Fruit fly (Drosophila melanogaster): Measurements from ENCODE around the gene ND-51.

ND-51 gene

dm6 chr2L:6045972-6046718, 16.4 kb downstream of the ND-51 start, which contains the start of gene Pfas (continued):
- peak; percentile 31 for TF ChIP-seq CG12071 (GFP tag; optimal IDR thresholded peaks at IDR 0.05)
- TF ChIP-seq Dll (GFP tag; IDR thresholded peaks at IDR 0.05; ENCODE audit: partially characterized antibody): no peak
- TF ChIP-seq MBD-R2 (GFP tag; IDR thresholded peaks at IDR 0.05): peak; percentile 37
- TF ChIP-seq az2 (GFP tag; optimal IDR thresholded peaks at IDR 0.05): peak; percentile 42
- TF ChIP-seq CTCF (GFP tag; optimal IDR thresholded peaks at IDR 0.05): peak; percentile 7
- TF ChIP-seq Vsx1 (GFP tag; optimal IDR thresholded peaks at IDR 0.05): no peak
- peak; percentile 31 for TF ChIP-seq CG9817 (tag; optimal IDR thresholded peaks at IDR 0.05)
- TF ChIP-seq CG11398 (GFP tag; optimal IDR thresholded peaks at IDR 0.05): no peak
- peak; percentile 55 for TF ChIP-seq ind (GFP tag; optimal IDR thresholded peaks at IDR 0.05)
- peak; percentile 41; the same call in 1 of the 3 replicates for TF ChIP-seq CG3726 (GFP tag; IDR thresholded peaks at IDR 0.05)
- no peak for TF ChIP-seq z (GFP tag; IDR thresholded peaks at IDR 0.05)
- TF ChIP-seq CG17186 (GFP tag; optimal IDR thresholded peaks at IDR 0.05): no peak
- TF ChIP-seq HLHmδ (GFP tag; optimal IDR thresholded peaks at IDR 0.05): no peak
- no peak for TF ChIP-seq chinmo (GFP tag; IDR thresholded peaks at IDR 0.05; ENCODE audit: partially characterized antibody)
- TF ChIP-seq ara (GFP tag; IDR thresholded peaks at IDR 0.05): no peak
- no peak for TF ChIP-seq stwl (tag; optimal IDR thresholded peaks at IDR 0.05)
- peak; percentile 40 for TF ChIP-seq bcd (GFP tag; optimal IDR thresholded peaks at IDR 0.05)
- TF ChIP-seq Hr78 (GFP tag; optimal IDR thresholded peaks at IDR 0.05): peak in 1 of 2 experiments; percentile 41
- no peak for TF ChIP-seq so (GFP tag; IDR thresholded peaks at IDR 0.05)
- no peak for TF ChIP-seq Asciz (GFP tag; optimal IDR thresholded peaks at IDR 0.05)
- TF ChIP-seq E2f1 (GFP tag; IDR thresholded peaks at IDR 0.05): peak; percentile 22; the same call in 1 of the 2 replicates
- no peak for TF ChIP-seq salm (tag; optimal IDR thresholded peaks at IDR 0.05)
- peak; percentile 36 for TF ChIP-seq CG8924 (tag; optimal IDR thresholded peaks at IDR 0.05)
- TF ChIP-seq CG7928 (GFP tag; optimal IDR thresholded peaks at IDR 0.05): peak; percentile 10
- peak; percentile 69 for TF ChIP-seq CG13624 (GFP tag; optimal IDR thresholded peaks at IDR 0.05)
- no peak for TF ChIP-seq Doc2 (GFP tag; IDR thresholded peaks at IDR 0.05)
- TF ChIP-seq bbx (GFP tag; IDR thresholded peaks at IDR 0.05; ENCODE audit: partially characterized antibody): 0 out of 2 replicates have a peak, but pooled peaks have one; percentile 22
- peak; percentile 82 for TF ChIP-seq row (GFP tag; IDR thresholded peaks at IDR 0.05)
- TF ChIP-seq CG11695 (GFP tag; IDR thresholded peaks at IDR 0.05): 0 out of 3 replicates have a peak, but pooled peaks have one; percentile 21
- TF ChIP-seq CG30431 (GFP tag; optimal IDR thresholded peaks at IDR 0.05): no peak
- TF ChIP-seq dysf (GFP tag; IDR thresholded peaks at IDR 0.05): peak; percentile 51; the same call in 2 of the 3 replicates
- peak; percentile 41 for TF ChIP-seq ems (GFP tag; optimal IDR thresholded peaks at IDR 0.05)
- no peak for TF ChIP-seq gem (tag; optimal IDR thresholded peaks at IDR 0.05)
- TF ChIP-seq CG6689 (GFP tag; IDR thresholded peaks at IDR 0.05): no peak
- TF ChIP-seq fd64A (GFP tag; optimal IDR thresholded peaks at IDR 0.05): no peak
- peak; percentile 26; the same call in 1 of the 3 replicates for TF ChIP-seq zfh1 (GFP tag; IDR thresholded peaks at IDR 0.05)
- TF ChIP-seq run (tag; optimal IDR thresholded peaks at IDR 0.05): no peak
- TF ChIP-seq CG3838 (GFP tag; optimal IDR thresholded peaks at IDR 0.05): no peak
- peak; percentile 14 for TF ChIP-seq chn (GFP tag; optimal IDR thresholded peaks at IDR 0.05)
- no peak for TF ChIP-seq gsb (GFP tag; IDR thresholded peaks at IDR 0.05)
- TF ChIP-seq da (GFP tag; optimal IDR thresholded peaks at IDR 0.05): no peak
- no peak for TF ChIP-seq CG7271 (tag; optimal IDR thresholded peaks at IDR 0.05)
- no peak for TF ChIP-seq CG6791 (GFP tag; IDR thresholded peaks at IDR 0.05; ENCODE audit: partially characterized antibody)
- TF ChIP-seq Usf (GFP tag; optimal IDR thresholded peaks at IDR 0.05): no peak
- TF ChIP-seq Hey (tag; optimal IDR thresholded peaks at IDR 0.05): peak; percentile 35
- no peak for TF ChIP-seq fru (optimal IDR thresholded peaks at IDR 0.05)
- TF ChIP-seq CG10959 (GFP tag; IDR thresholded peaks at IDR 0.05): peak; percentile 54
- TF ChIP-seq Taf1 (GFP tag; IDR thresholded peaks at IDR 0.05): no peak
- no peak for TF ChIP-seq CG8089 (GFP tag; optimal IDR thresholded peaks at IDR 0.05)
- peak in 1 of 2 experiments; percentile 7 for TF ChIP-seq chif (GFP tag; optimal IDR thresholded peaks at IDR 0.05)
